Fruit fly (Drosophila melanogaster): Measurements from ENCODE around the gene CG32459.
A peak's percentile ranks its signal among the peaks of the same experiment; 100 is the strongest.

The CG32459 gene

DNA sequence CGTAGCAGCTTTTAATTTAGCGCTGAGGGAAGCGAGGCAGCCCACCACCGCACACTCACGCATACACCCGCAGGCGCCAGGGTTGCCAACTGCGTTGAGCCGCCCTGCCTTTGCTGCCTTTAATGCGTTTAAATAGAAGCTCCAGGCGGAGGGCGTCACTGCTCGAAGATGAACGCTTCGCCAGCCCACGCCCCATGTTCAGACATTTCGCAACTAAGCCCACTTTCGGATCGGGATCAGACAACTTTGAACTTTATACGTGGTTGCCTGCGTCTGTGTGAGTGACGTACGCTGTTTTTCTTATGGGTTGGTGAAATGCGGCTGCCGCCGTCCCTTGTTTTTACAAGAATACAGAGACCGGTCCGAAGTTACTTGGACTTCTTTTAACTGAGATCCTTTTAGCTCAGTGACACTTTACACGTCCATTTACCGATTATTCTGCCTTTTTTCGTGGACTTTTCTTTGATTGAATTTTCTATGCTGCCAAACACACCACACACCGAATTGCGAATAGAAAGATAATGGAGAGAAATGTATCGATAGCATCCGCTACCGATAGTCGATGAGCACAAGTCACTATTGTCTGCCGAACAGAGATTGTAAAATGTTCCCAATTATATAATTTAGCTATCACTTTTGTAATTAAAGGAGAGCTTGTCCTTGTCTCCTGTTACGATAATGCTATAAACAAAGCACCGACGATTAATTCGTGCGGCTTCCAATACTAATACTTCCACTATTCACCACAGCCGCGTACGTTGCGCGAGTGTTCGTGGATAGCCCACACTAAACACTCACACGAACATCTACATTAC lies 15.4 kb upstream of the CG32459 start (continued):
- TF ChIP-seq fkh (GFP tag; optimal IDR thresholded peaks at IDR 0.05) (no peak), CG11762 (GFP tag; optimal IDR thresholded peaks at IDR 0.05; ENCODE audit: insufficient read depth) (no peak), fd59A (GFP tag; optimal IDR thresholded peaks at IDR 0.05) (no peak), Sox102F (GFP tag; optimal IDR thresholded peaks at IDR 0.05) (no peak), achi (GFP tag; optimal IDR thresholded peaks at IDR 0.05) (no peak)

DNA sequence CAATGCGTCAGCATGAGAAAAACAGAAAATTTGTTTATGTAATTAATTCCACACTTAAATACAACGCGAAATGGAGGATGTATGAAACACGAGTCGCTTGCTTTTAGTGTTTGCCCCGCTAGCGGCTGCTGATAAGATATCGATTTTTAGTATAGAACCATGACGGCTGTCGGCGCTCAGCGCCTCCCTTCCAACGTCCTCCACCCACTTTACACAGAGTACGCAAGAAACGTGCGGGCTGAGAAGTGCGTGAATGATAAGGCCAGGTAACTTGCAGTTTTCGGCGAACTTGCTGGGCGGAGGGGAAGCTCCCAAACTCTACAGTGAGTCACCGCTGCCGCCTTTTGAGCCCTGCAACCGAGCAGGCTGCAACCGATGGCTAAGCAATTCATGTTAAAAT lies 14.5 kb upstream of the CG32459 start:
- TF ChIP-seq vri (GFP tag; optimal IDR thresholded peaks at IDR 0.05) (peak; percentile 71), CG34406 (GFP tag; optimal IDR thresholded peaks at IDR 0.05) (no peak)

DNA sequence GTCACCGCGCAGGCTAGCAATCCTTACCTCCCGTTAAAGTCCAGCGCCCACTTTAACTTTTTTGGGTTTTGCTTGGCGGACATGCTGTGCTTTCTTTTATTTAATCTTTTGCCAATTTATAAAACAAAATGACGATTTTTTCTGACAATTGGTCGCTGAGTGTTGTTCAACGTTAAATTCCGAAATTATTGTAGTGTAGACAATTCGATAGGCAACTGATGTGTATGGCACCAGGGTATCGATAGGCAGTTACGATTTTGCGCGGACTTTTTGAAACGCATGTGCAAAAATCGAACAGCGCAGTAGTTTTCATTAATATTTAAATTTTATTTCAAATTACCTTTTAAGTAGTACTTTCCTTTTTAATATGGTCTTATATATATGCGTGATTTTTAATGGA lies 12.2 kb upstream of the CG32459 start, which contains the start of gene EMC4:
Gene EMC4, minus strand, starts transcription at position 174 of the 400 bp plus-strand sequence.
- no peak for TF ChIP-seq CG11902 (GFP tag; optimal IDR thresholded peaks at IDR 0.05)
- no peak for TF ChIP-seq Hr4 (GFP tag; optimal IDR thresholded peaks at IDR 0.05)
- no peak for TF ChIP-seq Ets96B (tag; optimal IDR thresholded peaks at IDR 0.05)
- TF ChIP-seq CG9139 (GFP tag; optimal IDR thresholded peaks at IDR 0.05) = no peak
- TF ChIP-seq Sox15 (GFP tag; optimal IDR thresholded peaks at IDR 0.05) = no peak
- TF ChIP-seq Blimp-1 (GFP tag; optimal IDR thresholded peaks at IDR 0.05) = no peak
- no peak for TF ChIP-seq CG15336 (GFP tag; IDR thresholded peaks at IDR 0.05)
- no peak for TF ChIP-seq CG8632 (GFP tag; optimal IDR thresholded peaks at IDR 0.05)
- no peak for TF ChIP-seq net (GFP tag; optimal IDR thresholded peaks at IDR 0.05)
- TF ChIP-seq CG34406 (GFP tag; optimal IDR thresholded peaks at IDR 0.05) = no peak
- TF ChIP-seq CG6792 (GFP tag; optimal IDR thresholded peaks at IDR 0.05) = peak; percentile 36
- TF ChIP-seq Sox102F (GFP tag; optimal IDR thresholded peaks at IDR 0.05) = no peak
- TF ChIP-seq CG6808 (GFP tag; optimal IDR thresholded peaks at IDR 0.05) = no peak
- TF ChIP-seq CG6163 (GFP tag; IDR thresholded peaks at IDR 0.05) = no peak
- TF ChIP-seq CG6854 (GFP tag; optimal IDR thresholded peaks at IDR 0.05) = no peak
- TF ChIP-seq CG1621 (tag; optimal IDR thresholded peaks at IDR 0.05) = no peak
- TF ChIP-seq dsx (GFP tag; optimal IDR thresholded peaks at IDR 0.05; ENCODE audit: poor library complexity, severe bottlenecking) = no peak
- no peak for TF ChIP-seq OdsH (GFP tag; optimal IDR thresholded peaks at IDR 0.05)
- TF ChIP-seq eg (GFP tag; IDR thresholded peaks at IDR 0.05) = 0 out of 3 replicates have a peak, but pooled peaks have one; percentile 32
- TF ChIP-seq Met (GFP tag; optimal IDR thresholded peaks at IDR 0.05) = no peak
- no peak for TF ChIP-seq CG32006 (GFP tag; optimal IDR thresholded peaks at IDR 0.05)
- TF ChIP-seq CG3919 (GFP tag; optimal IDR thresholded peaks at IDR 0.05) = peak; percentile 63
- TF ChIP-seq lz (GFP tag; optimal IDR thresholded peaks at IDR 0.05) = peak; percentile 54
- no peak for TF ChIP-seq Hr39 (GFP tag; optimal IDR thresholded peaks at IDR 0.05)
- no peak for TF ChIP-seq CG11294 (GFP tag; IDR thresholded peaks at IDR 0.05)
- peak; percentile 84 for TF ChIP-seq Eip78C (GFP tag)
- no peak for TF ChIP-seq fkh (GFP tag; optimal IDR thresholded peaks at IDR 0.05)
- no peak for TF ChIP-seq CG8119 (GFP tag; IDR thresholded peaks at IDR 0.05)
- TF ChIP-seq CG16779 (tag; optimal IDR thresholded peaks at IDR 0.05) = no peak
- TF ChIP-seq CG8319 (GFP tag; optimal IDR thresholded peaks at IDR 0.05) = no peak
- TF ChIP-seq CG4318 (GFP tag; optimal IDR thresholded peaks at IDR 0.05) = no peak
- no peak for TF ChIP-seq CG6276 (GFP tag; optimal IDR thresholded peaks at IDR 0.05)
- peak; percentile 2 for TF ChIP-seq svp (GFP tag)
- TF ChIP-seq fd85E (GFP tag; optimal IDR thresholded peaks at IDR 0.05) = no peak
- TF ChIP-seq Sox14 (GFP tag; optimal IDR thresholded peaks at IDR 0.05) = peak; percentile 31
- TF ChIP-seq CG10631 (GFP tag; optimal IDR thresholded peaks at IDR 0.05) = peak; percentile 11
- TF ChIP-seq CG7368 (GFP tag; optimal IDR thresholded peaks at IDR 0.05) = no peak
- peak; percentile 60 for TF ChIP-seq cyc (GFP tag; optimal IDR thresholded peaks at IDR 0.05)
- no peak for TF ChIP-seq salr (GFP tag; optimal IDR thresholded peaks at IDR 0.05)
- TF ChIP-seq spab (GFP tag; optimal IDR thresholded peaks at IDR 0.05) = no peak
- TF ChIP-seq achi (GFP tag; optimal IDR thresholded peaks at IDR 0.05) = peak; percentile 90
- TF ChIP-seq acj6 (GFP tag; optimal IDR thresholded peaks at IDR 0.05) = peak; percentile 15
- TF ChIP-seq fd59A (GFP tag; optimal IDR thresholded peaks at IDR 0.05) = no peak
- peak; percentile 46 for TF ChIP-seq topi (GFP tag; optimal IDR thresholded peaks at IDR 0.05)
- peak; percentile 48 for TF ChIP-seq CG31627 (GFP tag; optimal IDR thresholded peaks at IDR 0.05)

Data from whole organism, prepupa.